Fruit fly (Drosophila melanogaster) whole organism, prepupa: ENCODE results near the gene CG43181.

Experiments used
- CG16779 ChIP-seq: fragments of 200-800 bp; sonication (Bioruptor generic); optimal IDR thresholded peaks from 3 replicates; lab custom pipeline; 2017; ENCODE audit warnings: missing biosample characterization, mild to moderate bottlenecking, missing genetic modification characterization
- CG32006 ChIP-seq: fragments of 200-800 bp; sonication (Bioruptor generic); optimal IDR thresholded peaks from 3 replicates; lab custom pipeline; 2017; ENCODE audit warnings: missing biosample characterization, mild to moderate bottlenecking, missing genetic modification characterization
- CG8119 ChIP-seq: fragments of 200-800 bp; sonication (Bioruptor generic); IDR thresholded peaks from 3 replicates; pipeline ENCODE4 v1.3.6; 2022; ENCODE audit warnings: missing biosample characterization, missing genetic modification characterization
- Lpt ChIP-seq: fragments of 200-800 bp; sonication (Bioruptor generic); optimal IDR thresholded peaks from 3 replicates; lab custom pipeline; 2016; ENCODE audit warnings: missing biosample characterization, missing genetic modification characterization
- OdsH ChIP-seq: fragments of 200-800 bp; sonication (Bioruptor generic); optimal IDR thresholded peaks from 3 replicates; lab custom pipeline; 2016; ENCODE audit warnings: missing biosample characterization, missing genetic modification characterization
- cyc ChIP-seq: fragments of 200-800 bp; sonication (Bioruptor generic); optimal IDR thresholded peaks from 3 replicates; lab custom pipeline; 2016; ENCODE audit warnings: missing biosample characterization, missing genetic modification characterization
- fd59A ChIP-seq: fragments of 200-800 bp; sonication (Bioruptor generic); optimal IDR thresholded peaks from 2 replicates; lab custom pipeline; 2017; ENCODE audit warnings: missing biosample characterization, mild to moderate bottlenecking, missing genetic modification characterization, missing genetic modification reagents

DNA sequence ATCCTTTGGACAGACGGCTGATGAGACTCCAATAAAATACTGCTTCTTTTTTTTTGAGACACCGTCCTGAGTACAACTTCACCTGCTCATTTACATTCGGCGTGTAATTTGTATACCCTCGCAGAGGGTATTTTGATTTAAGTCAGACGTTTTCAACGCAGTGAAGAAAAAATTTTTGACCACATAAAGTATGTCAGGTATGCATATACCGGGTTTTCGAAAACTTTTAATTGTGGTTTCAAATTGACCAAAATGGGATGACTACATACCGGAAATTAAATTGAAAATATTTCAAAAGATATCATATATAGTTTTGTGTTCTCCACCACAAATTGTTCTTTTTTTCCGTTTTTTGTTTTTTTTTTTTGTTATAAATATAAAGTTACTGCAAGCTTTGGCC, 9.6 kb upstream of the CG43181 start:
- peak; percentile 3 for TF ChIP-seq cyc
- no peak for TF ChIP-seq CG32006 (GFP tag; lab: Kevin White, UChicago)
- TF ChIP-seq CG16779 (tag; lab: Kevin White, UChicago) = no peak
- no peak for TF ChIP-seq CG8119
- no peak for TF ChIP-seq fd59A
- no peak for TF ChIP-seq Lpt (GFP tag; lab: Kevin White, UChicago)
- TF ChIP-seq OdsH (GFP tag; lab: Kevin White, UChicago) = peak; percentile 37
